Worm (Caenorhabditis elegans): Measurements from ENCODE around the gene sftb-2.

sftb-2 gene

ce11 chrV:127882-128281 is at the start of gene sftb-2, which contains the start of gene W03F9.2:
Gene sftb-2 (plus strand): TSS chrV:128237.
Gene W03F9.2 (minus strand): TSS chrV:128034.
- no peak for TF ChIP-seq unc-62 (GFP tag; optimal IDR thresholded peaks at IDR 0.05)

- no peak for TF ChIP-seq unc-62 (GFP tag; optimal IDR thresholded peaks at IDR 0.05)
Observed at ce11 chrV:83732-84131, 44.3 kb upstream of the sftb-2 start, which contains the start of gene daam-1. Gene daam-1 (minus strand): TSS chrV:83832.

ce11 chrV:102165-102564 is 25.9 kb upstream of the sftb-2 start:
- TF ChIP-seq unc-62 (GFP tag; optimal IDR thresholded peaks at IDR 0.05), result no peak

ce11 chrV:103043-103702 is 24.9 kb upstream of the sftb-2 start:
- TF ChIP-seq unc-62 (GFP tag; optimal IDR thresholded peaks at IDR 0.05), result no peak

- TF ChIP-seq unc-62 (GFP tag; optimal IDR thresholded peaks at IDR 0.05), result no peak
Observed at ce11 chrV:103977-104376, 24.1 kb upstream of the sftb-2 start, which contains the start of gene rps-27. Gene rps-27 (minus strand): TSS chrV:104077.

ce11 chrV:104474-104873 is 23.6 kb upstream of the sftb-2 start, which contains the start of gene picd-1:
Gene picd-1 (plus strand): TSS chrV:104825.
- TF ChIP-seq unc-62 (GFP tag; optimal IDR thresholded peaks at IDR 0.05), result no peak

- TF ChIP-seq unc-62 (GFP tag; optimal IDR thresholded peaks at IDR 0.05), result no peak
Observed at ce11 chrV:116243-116642, 11.8 kb upstream of the sftb-2 start.

ce11 chrV:117312-117711 is 10.7 kb upstream of the sftb-2 start:
- TF ChIP-seq unc-62 (GFP tag; optimal IDR thresholded peaks at IDR 0.05), result no peak

ce11 chrV:122249-122648 is 5.8 kb upstream of the sftb-2 start:
- TF ChIP-seq unc-62 (GFP tag; optimal IDR thresholded peaks at IDR 0.05), result no peak

- TF ChIP-seq unc-62 (GFP tag; optimal IDR thresholded peaks at IDR 0.05), result no peak
Observed at ce11 chrV:122750-123149, 5.3 kb upstream of the sftb-2 start, which contains the start of gene cgp-1. Gene cgp-1 (minus strand): TSS chrV:122789.

- TF ChIP-seq unc-62 (GFP tag; optimal IDR thresholded peaks at IDR 0.05), result no peak
Observed at ce11 chrV:123513-123912, 4.5 kb upstream of the sftb-2 start.

ce11 chrV:123915-124314 is 4.1 kb upstream of the sftb-2 start:
- no peak for TF ChIP-seq unc-62 (GFP tag; optimal IDR thresholded peaks at IDR 0.05)

ce11 chrV:126610-127009 is 1.4 kb upstream of the sftb-2 start, which contains the start of gene W03F9.1:
Gene W03F9.1 (minus strand): TSS chrV:126718.
- TF ChIP-seq unc-62 (GFP tag; optimal IDR thresholded peaks at IDR 0.05), result no peak

- no peak for TF ChIP-seq unc-62 (GFP tag; optimal IDR thresholded peaks at IDR 0.05)
Observed at ce11 chrV:130186-130585, 2.1 kb downstream of the sftb-2 start.

- no peak for TF ChIP-seq unc-62 (GFP tag; optimal IDR thresholded peaks at IDR 0.05)
Observed at ce11 chrV:137667-138066, 9.6 kb downstream of the sftb-2 start.

- no peak for TF ChIP-seq unc-62 (GFP tag; optimal IDR thresholded peaks at IDR 0.05)
Observed at ce11 chrV:138592-138991, 10.6 kb downstream of the sftb-2 start, which contains the start of gene W03F9.9. Gene W03F9.9 (plus strand): TSS chrV:138892.

ce11 chrV:141257-141656 is 13.2 kb downstream of the sftb-2 start, which contains the start of gene W03F9.11:
Gene W03F9.11 (minus strand): TSS chrV:141357.
- TF ChIP-seq unc-62 (GFP tag; optimal IDR thresholded peaks at IDR 0.05), result no peak
